Fruit fly (Drosophila melanogaster) S2 (cell line): ENCODE data around the gene neo.

Source experiments
- CG8478 ChIP-seq: fragments of >200 bp; optimal IDR thresholded peaks from 2 replicates; lab custom pipeline; 2018
- CTCF ChIP-seq, 2 experiments: fragments of >200 bp; optimal IDR thresholded peaks; 2 replicates each; lab custom pipeline; 2018

DNA sequence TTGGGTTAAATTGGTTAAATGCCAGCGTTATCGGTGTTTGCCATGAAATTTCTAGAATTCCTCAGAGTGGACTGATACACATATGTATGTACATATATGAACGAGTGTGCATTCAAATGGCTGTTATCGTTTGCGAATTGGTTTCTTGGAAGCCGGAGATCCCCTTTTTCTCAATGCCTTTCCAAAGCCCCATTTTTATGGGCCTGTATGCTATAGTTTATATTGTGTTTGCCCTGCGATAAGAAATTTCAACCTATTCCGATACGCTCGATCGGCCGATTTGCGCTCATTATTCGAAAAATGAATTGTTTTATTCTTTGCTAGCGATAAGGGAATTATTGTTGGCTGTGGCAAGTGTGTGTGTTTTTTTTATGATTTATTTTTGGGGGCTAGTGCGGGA is 35.7 kb upstream of the neo start:
- TF ChIP-seq CG8478 (lab: Kevin White, UChicago) (no peak), CTCF (optimal IDR thresholded peaks at IDR 0.05; lab: Kevin White, UChicago) (no peak)
